Worm (Caenorhabditis elegans) whole organism, L2 larva: ENCODE measurements around the gene popl-1.
A peak's percentile ranks its signal among the peaks of the same experiment; 100 is the strongest.

Experiments
- ceh-82 ChIP-seq: fragments of 150-350 bp; optimal IDR thresholded peaks from 2 replicates; lab custom pipeline; 2014; ENCODE audit warnings: missing biosample characterization, missing genetic modification characterization
- lin-39 ChIP-seq: fragments of 150-350 bp; optimal IDR thresholded peaks from 2 replicates; lab custom pipeline; 2014; ENCODE audit warnings: missing biosample characterization, missing genetic modification reagents, missing genetic modification characterization
- mdl-1 ChIP-seq, 2 experiments: fragments of 150-350 bp in 1 of 2; sonication (generic microtip) in 1 of 2; optimal IDR thresholded peaks; 2 replicates each; lab custom pipeline; 2017; ENCODE audit warnings: missing biosample characterization in 2 of 2, missing genetic modification characterization in 2 of 2
- nhr-11 ChIP-seq: fragments of 150-350 bp; optimal IDR thresholded peaks from 2 replicates; lab custom pipeline; 2014; ENCODE audit warnings: missing biosample characterization, missing genetic modification characterization
- nhr-21 ChIP-seq: fragments of 150-350 bp; optimal IDR thresholded peaks from 2 replicates; lab custom pipeline; 2014; ENCODE audit warnings: missing biosample characterization, missing genetic modification characterization
- unc-39 ChIP-seq: fragments of 150-350 bp; optimal IDR thresholded peaks from 2 replicates; lab custom pipeline; 2014; ENCODE audit warnings: missing biosample characterization, missing genetic modification characterization
- unc-62 ChIP-seq: fragments of 150-350 bp; optimal IDR thresholded peaks from 2 replicates; lab custom pipeline; 2014; ENCODE audit warnings: missing biosample characterization, missing genetic modification reagents, missing genetic modification characterization
- zag-1 ChIP-seq: fragments of 150-350 bp; optimal IDR thresholded peaks from 2 replicates; lab custom pipeline; 2014; ENCODE audit warnings: missing biosample characterization, missing genetic modification characterization

DNA sequence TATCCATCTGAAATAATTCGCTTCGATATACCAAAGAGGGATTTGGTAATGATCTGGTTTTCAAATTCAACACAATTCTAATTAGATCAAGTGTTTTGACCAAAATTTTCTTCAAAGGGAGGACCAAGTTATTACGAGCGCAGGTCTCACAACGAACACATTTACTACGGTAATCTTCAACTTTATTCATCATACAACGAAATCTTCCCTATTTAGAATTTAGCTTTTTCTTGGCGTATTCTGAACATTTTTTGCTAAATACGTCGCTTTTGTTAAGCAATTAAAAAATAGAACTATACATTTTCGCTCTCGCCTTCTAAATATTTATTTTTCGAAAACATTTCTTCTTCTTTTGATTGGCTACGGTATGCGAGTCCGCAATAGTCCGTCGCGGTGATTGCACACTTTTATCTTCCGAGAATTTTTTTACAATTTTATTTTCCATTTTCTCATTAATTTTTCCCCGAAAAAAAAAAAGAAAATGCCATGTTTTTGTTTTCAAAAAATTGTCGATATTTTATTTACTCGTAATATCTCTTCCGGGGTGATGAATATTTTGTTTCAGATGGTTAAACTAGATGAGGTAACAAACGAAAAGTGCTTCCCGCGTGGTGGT is 47.6 kb downstream of the popl-1 start, which contains the start of gene let-716:
- TF ChIP-seq ceh-82 (tag; lab: Kevin White, UChicago) (no peak), mdl-1 (tag; optimal IDR thresholded peaks at IDR 0.05; lab: Kevin White, UChicago) (no peak), nhr-21 (tag; lab: Kevin White, UChicago) (peak; percentile 21), unc-62 (GFP tag; lab: Kevin White, UChicago) (no peak), zag-1 (tag; lab: Kevin White, UChicago) (no peak), lin-39 (tag; lab: Kevin White, UChicago) (no peak), nhr-11 (no peak), unc-39 (tag; lab: Kevin White, UChicago) (no peak)
